Fruit fly (Drosophila melanogaster) whole organism: ENCODE data around the gene CG3199.

Source experiments
- CG8478 ChIP-seq: fragments of >200 bp; optimal IDR thresholded peaks from 2 replicates; lab custom pipeline; 2018; ENCODE audit warnings: inconsistent platforms
- Dll ChIP-seq: fragments of >200 bp; optimal IDR thresholded peaks from 2 replicates; lab custom pipeline; 2017
- EcR ChIP-seq, 2 experiments: fragments of >200 bp; optimal IDR thresholded peaks; 2 replicates each; lab custom pipeline; 2017; ENCODE audit warnings: missing biosample characterization in 2 of 2, missing genetic modification characterization in 2 of 2, missing genetic modification reagents in 2 of 2
- pan ChIP-seq: fragments of >200 bp; optimal IDR thresholded peaks from 2 replicates; lab custom pipeline; 2017
- psq ChIP-seq: fragments of >200 bp; optimal IDR thresholded peaks from 2 replicates; lab custom pipeline; 2017
- usp ChIP-seq: fragments of >200 bp; optimal IDR thresholded peaks from 2 replicates; lab custom pipeline; 2017; ENCODE audit warnings: missing biosample characterization, missing genetic modification characterization, mixed read lengths

DNA sequence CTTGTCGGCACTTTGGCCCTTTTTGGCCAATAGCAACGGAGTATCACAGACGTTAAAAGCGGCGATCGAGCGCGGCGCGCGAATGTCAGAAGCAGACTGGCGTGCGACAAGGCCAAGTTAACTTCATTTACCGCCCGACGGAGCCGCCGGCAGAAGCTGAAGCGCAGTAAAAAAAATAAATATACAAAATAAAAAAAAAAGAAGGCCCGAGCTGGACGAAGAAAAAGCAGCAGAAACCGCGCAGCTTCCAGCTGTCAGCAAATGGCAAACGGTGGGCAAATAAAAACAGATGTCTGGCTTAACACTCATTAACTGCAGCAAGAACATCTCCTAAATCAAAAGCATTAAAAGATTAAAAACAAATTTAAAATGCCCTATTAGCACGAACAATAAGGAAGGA is 30.5 kb upstream of the CG3199 start, which contains the start of gene CG14356:
- TF ChIP-seq CG8478 (lab: Kevin White, UChicago) (no peak), usp (GFP tag; lab: Kevin White, UChicago) (no peak), pan (lab: Kevin White, UChicago) (no peak), psq (lab: Kevin White, UChicago) (no peak), Dll (lab: Kevin White, UChicago) (no peak), EcR (GFP tag; optimal IDR thresholded peaks at IDR 0.05; lab: Kevin White, UChicago) (no peak)
